Worm (Caenorhabditis elegans) whole organism, L3 larva: ENCODE data around the gene vglu-3.

ENCODE experiments used
- ZK546.5 ChIP-seq: sonication (generic microtip); optimal IDR thresholded peaks from 2 replicates; lab custom pipeline; 2017; ENCODE audit warnings: missing biosample characterization, missing genetic modification characterization
- ceh-82 ChIP-seq: fragments of 150-350 bp; optimal IDR thresholded peaks from 2 replicates; lab custom pipeline; 2014; ENCODE audit warnings: missing biosample characterization, missing genetic modification characterization
- fkh-10 ChIP-seq: sonication (generic microtip); optimal IDR thresholded peaks from 2 replicates; lab custom pipeline; 2017; ENCODE audit warnings: missing biosample characterization, missing genetic modification reagents, missing genetic modification characterization
- fkh-2 ChIP-seq: fragments of 150-350 bp; optimal IDR thresholded peaks from 2 replicates; lab custom pipeline; 2014; ENCODE audit warnings: missing biosample characterization, missing genetic modification reagents, missing genetic modification characterization
- mml-1 ChIP-seq: fragments of 150-350 bp; sonication (generic microtip); optimal IDR thresholded peaks from 3 replicates; lab custom pipeline; 2014; ENCODE audit warnings: missing biosample characterization, missing genetic modification characterization
- nhr-67 ChIP-seq: fragments of 150-350 bp; optimal IDR thresholded peaks from 2 replicates; lab custom pipeline; 2014; ENCODE audit warnings: missing biosample characterization, missing genetic modification characterization

DNA sequence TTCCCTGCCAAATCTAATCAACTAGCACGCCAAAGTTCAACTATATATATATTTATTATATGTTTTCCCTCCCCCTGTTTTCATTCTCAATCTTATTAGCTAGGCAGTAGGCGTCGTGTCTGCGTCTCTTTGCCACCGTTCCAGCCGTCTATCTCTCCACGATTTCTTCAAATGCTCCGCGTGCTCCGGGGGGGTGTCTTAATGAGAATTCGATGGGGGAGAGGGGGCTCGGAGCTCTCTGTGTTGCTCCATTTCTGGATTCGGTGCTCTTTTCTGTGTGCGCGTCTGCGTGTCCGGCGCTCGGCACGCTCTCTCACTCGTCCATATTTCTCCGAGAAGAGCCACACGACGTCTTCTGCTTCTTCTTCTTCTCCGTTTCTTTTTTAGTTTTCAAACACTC is 16.0 kb upstream of the vglu-3 start:
- TF ChIP-seq ZK546.5 (tag; lab: Kevin White, UChicago) (no peak), fkh-10 (GFP tag; lab: Kevin White, UChicago) (peak; percentile 87), ceh-82 (tag; lab: Kevin White, UChicago) (no peak), fkh-2 (tag; lab: Kevin White, UChicago) (no peak), nhr-67 (no peak), mml-1 (no peak)
